Worm (Caenorhabditis elegans) whole organism, L4/young adult: ENCODE measurements around the gene famp-1.
"Not testable (repeated sequence)": the region's sequence is repeated elsewhere in the genome, so short reads cannot be mapped to it uniquely, and the experiment has no call there.

Source experiments
- W03F9.2 ChIP-seq: fragments of 150-350 bp; optimal IDR thresholded peaks from 2 replicates; lab custom pipeline; 2014; ENCODE audit warnings: missing biosample characterization, missing genetic modification characterization
- dao-5 ChIP-seq: sonication (generic microtip); optimal IDR thresholded peaks from 2 replicates; lab custom pipeline; 2016; ENCODE audit warnings: missing genotype, missing genetic modification characterization, moderate library complexity, missing compliant biosample characterization
- him-1 ChIP-seq: sonication (generic microtip); optimal IDR thresholded peaks from 2 replicates; lab custom pipeline; 2016; ENCODE audit warnings: missing genotype, missing genetic modification reagents, missing genetic modification characterization, missing compliant biosample characterization

DNA sequence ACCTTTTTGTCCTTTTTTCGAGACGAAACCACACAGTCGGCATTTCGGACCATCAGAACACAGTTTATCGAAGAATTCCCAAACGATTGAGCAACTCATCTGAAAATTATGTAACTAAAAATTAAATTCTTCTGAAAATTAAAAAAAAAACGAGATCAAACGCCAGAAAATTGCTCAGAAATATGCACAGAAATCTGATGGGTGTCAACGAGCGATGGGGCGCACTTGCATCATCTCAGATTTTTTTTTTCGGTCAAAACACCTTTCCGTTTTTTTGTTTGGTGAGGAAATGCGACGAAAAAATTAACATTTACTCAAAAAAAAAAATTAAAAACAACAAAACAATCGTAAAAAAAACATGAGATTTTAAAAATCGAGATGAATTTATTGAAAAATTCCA, 46.7 kb downstream of the famp-1 start, which contains the start of gene T04C4.3:
- not testable (repeated sequence) for TF ChIP-seq him-1, W03F9.2, dao-5 (tag; lab: Kevin White, UChicago)
